Fruit fly (Drosophila melanogaster): ENCODE data around the gene CG14107.

Gene CG14107

DNA sequence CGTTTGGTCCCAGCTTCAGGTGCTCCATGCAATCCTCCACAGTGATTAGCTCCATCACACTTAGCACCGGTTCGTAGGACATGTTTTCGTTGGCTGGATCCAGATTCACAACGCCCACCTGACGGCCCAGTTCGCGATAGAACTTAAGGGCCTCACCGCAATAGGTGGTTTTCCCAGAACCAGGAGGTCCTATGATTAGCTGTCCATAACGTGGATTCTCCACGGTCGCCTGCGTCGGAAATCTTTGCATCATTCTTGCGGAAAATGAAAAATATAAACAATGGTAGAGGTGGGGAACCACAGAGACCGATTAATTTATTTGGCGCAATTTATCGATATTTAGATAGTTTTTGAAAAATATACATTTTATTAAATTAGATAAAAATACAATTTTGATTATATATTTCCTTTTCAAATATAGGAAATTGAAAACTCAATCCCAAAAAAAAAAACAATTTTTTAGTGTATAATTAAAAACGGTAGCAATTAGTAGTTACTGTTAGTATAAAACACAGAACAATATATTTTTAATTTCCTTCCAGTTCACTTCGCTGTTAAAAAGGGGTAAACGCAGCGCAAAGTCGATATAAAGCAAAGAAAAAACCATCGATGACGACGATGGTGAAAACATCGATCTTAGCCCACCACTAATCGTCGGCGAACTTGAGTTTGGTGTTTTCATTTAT is 31.2 kb upstream of the CG14107 start, which contains the start of the genes CG10222 and flr (continued):
- TF ChIP-seq sob (GFP tag; IDR thresholded peaks at IDR 0.05) (no peak), Asciz (GFP tag; optimal IDR thresholded peaks at IDR 0.05) (no peak), hth (optimal IDR thresholded peaks at IDR 0.05) (no peak), CG11085 (GFP tag; IDR thresholded peaks at IDR 0.05) (no peak), D19A (tag; optimal IDR thresholded peaks at IDR 0.05) (no peak), cato (GFP tag; optimal IDR thresholded peaks at IDR 0.05; ENCODE audit: borderline replicate concordance) (no peak), CG8388 (GFP tag; optimal IDR thresholded peaks at IDR 0.05) (no peak), sc (optimal IDR thresholded peaks at IDR 0.05) (no peak), sc (GFP tag; optimal IDR thresholded peaks at IDR 0.05) (no peak), grn (GFP tag; optimal IDR thresholded peaks at IDR 0.05) (no peak), oc (tag; optimal IDR thresholded peaks at IDR 0.05) (no peak), ac (GFP tag; optimal IDR thresholded peaks at IDR 0.05) (no peak), Dek (tag; optimal IDR thresholded peaks at IDR 0.05) (no peak), CG30403 (GFP tag; optimal IDR thresholded peaks at IDR 0.05) (peak; percentile 32), Mrtf (GFP tag; IDR thresholded peaks at IDR 0.05) (no peak), zfh1 (GFP tag; IDR thresholded peaks at IDR 0.05) (no peak), Poxn (GFP tag; IDR thresholded peaks at IDR 0.05) (no peak), kah (GFP tag; optimal IDR thresholded peaks at IDR 0.05) (no peak), CG8089 (GFP tag; optimal IDR thresholded peaks at IDR 0.05) (no peak), Camta (GFP tag; optimal IDR thresholded peaks at IDR 0.05) (no peak), CG4820 (GFP tag; optimal IDR thresholded peaks at IDR 0.05) (no peak), CG11695 (GFP tag; IDR thresholded peaks at IDR 0.05) (no peak), CG8281 (tag; optimal IDR thresholded peaks at IDR 0.05) (no peak), ham (GFP tag; IDR thresholded peaks at IDR 0.05) (no peak), Sry-δ (GFP tag; optimal IDR thresholded peaks at IDR 0.05) (peak; percentile 86), dysf (GFP tag; IDR thresholded peaks at IDR 0.05) (no peak), Dfd (GFP tag; optimal IDR thresholded peaks at IDR 0.05) (no peak), zfh2 (GFP tag; optimal IDR thresholded peaks at IDR 0.05) (no peak), zf30C (GFP tag; optimal IDR thresholded peaks at IDR 0.05) (no peak), Awh (GFP tag; IDR thresholded peaks at IDR 0.05) (no peak), CG17568 (GFP tag; optimal IDR thresholded peaks at IDR 0.05) (no peak), CG18764 (GFP tag; optimal IDR thresholded peaks at IDR 0.05) (no peak), CG9727 (GFP tag; optimal IDR thresholded peaks at IDR 0.05) (peak; percentile 17), CG6765 (GFP tag; optimal IDR thresholded peaks at IDR 0.05) (no peak), Nf-YA (GFP tag; IDR thresholded peaks at IDR 0.05) (no peak), CG13775 (GFP tag; optimal IDR thresholded peaks at IDR 0.05) (no peak), cad (GFP tag; optimal IDR thresholded peaks at IDR 0.05) (no peak), CG6272 (GFP tag; IDR thresholded peaks at IDR 0.05) (no peak), Gsc (GFP tag; IDR thresholded peaks at IDR 0.05) (no peak), jing (GFP tag; optimal IDR thresholded peaks at IDR 0.05) (no peak), Lpt (GFP tag; optimal IDR thresholded peaks at IDR 0.05) (no peak), CG10274 (GFP tag; optimal IDR thresholded peaks at IDR 0.05) (no peak), CG5180 (GFP tag; optimal IDR thresholded peaks at IDR 0.05) (no peak), CG11456 (GFP tag; IDR thresholded peaks at IDR 0.05) (no peak), CTCF (GFP tag; optimal IDR thresholded peaks at IDR 0.05) (no peak), HLH4C (GFP tag; IDR thresholded peaks at IDR 0.05; ENCODE audit: partially characterized antibody) (peak; percentile 82), croc (GFP tag; conservative IDR thresholded peaks at IDR 0.05) (no peak), Aef1 (GFP tag; IDR thresholded peaks at IDR 0.05) (no peak), Opbp (GFP tag; IDR thresholded peaks at IDR 0.05; ENCODE audit: partially characterized antibody) (peak; percentile 74), Vsx1 (GFP tag; optimal IDR thresholded peaks at IDR 0.05) (no peak), fd64A (GFP tag; optimal IDR thresholded peaks at IDR 0.05) (no peak), CG7839 (tag; optimal IDR thresholded peaks at IDR 0.05) (no peak), Adf1 (GFP tag; IDR thresholded peaks at IDR 0.05) (no peak)

Measured in whole organism, embryonic.